ENCODE assay signal across 5 fruit fly cellular contexts in genomic region chr3R:13645874-13646370, dm6.
TF ChIP-seq lines count a peak whose summit lies in the region.

TSS of gene sqd (minus strand) at chr3R:13646304.

- TF ChIP-seq CTCF in whole organism, embryonic (GFP tag; optimal IDR thresholded peaks at IDR 0.05; lab: Kevin White, UChicago) = peak; percentile 4

TF ChIP-seq in whole organism, adult, 20 proteins besides CTCF, POLR2A, EP300 and RAD21 (continues in another document):
- TF ChIP-seq Hr96 (GFP tag; optimal IDR thresholded peaks at IDR 0.05; lab: Kevin White, UChicago) (peak; percentile 72), CG1620 (GFP tag; optimal IDR thresholded peaks at IDR 0.05; lab: Kevin White, UChicago) (peak; percentile 46), tj (GFP tag; optimal IDR thresholded peaks at IDR 0.05; lab: Kevin White, UChicago) (peak; percentile 47), Mnt (GFP tag; optimal IDR thresholded peaks at IDR 0.05; lab: Kevin White, UChicago) (peak; percentile 42), Clk (GFP tag; optimal IDR thresholded peaks at IDR 0.05; lab: Kevin White, UChicago) (no peak), CG5204 (GFP tag; optimal IDR thresholded peaks at IDR 0.05; lab: Kevin White, UChicago) (no peak), CG7101 (tag; optimal IDR thresholded peaks at IDR 0.05; lab: Kevin White, UChicago) (peak; percentile 67), CG33017 (tag; optimal IDR thresholded peaks at IDR 0.05; lab: Kevin White, UChicago) (peak; percentile 48), CG7045 (GFP tag; optimal IDR thresholded peaks at IDR 0.05; lab: Kevin White, UChicago) (peak; percentile 55), toe (GFP tag; optimal IDR thresholded peaks at IDR 0.05; lab: Kevin White, UChicago) (no peak), CG11617 (GFP tag; optimal IDR thresholded peaks at IDR 0.05; lab: Kevin White, UChicago) (peak; percentile 55), kay (GFP tag; lab: Kevin White, UChicago; ENCODE audit: borderline replicate concordance) (peak; percentile 51), cnc (optimal IDR thresholded peaks at IDR 0.05; lab: Kevin White, UChicago) (no peak), CG14711 (tag; optimal IDR thresholded peaks at IDR 0.05; lab: Kevin White, UChicago) (peak; percentile 41), CG12768 (GFP tag; optimal IDR thresholded peaks at IDR 0.05; lab: Kevin White, UChicago) (peak; percentile 70), Crg-1 (GFP tag; optimal IDR thresholded peaks at IDR 0.05; lab: Kevin White, UChicago) (peak; percentile 49), cic (GFP tag; optimal IDR thresholded peaks at IDR 0.05; lab: Kevin White, UChicago) (peak; percentile 46), pad (GFP tag; optimal IDR thresholded peaks at IDR 0.05; lab: Kevin White, UChicago) (peak; percentile 31)

TF ChIP-seq in whole organism, embryonic, 481 proteins besides CTCF, POLR2A, EP300 and RAD21 (continues in another document):
- peak; percentile 59 for TF ChIP-seq NfI (GFP tag; optimal IDR thresholded peaks at IDR 0.05; lab: Kevin White, UChicago)
- no peak for TF ChIP-seq CG9437 (GFP tag; optimal IDR thresholded peaks at IDR 0.05; lab: Kevin White, UChicago)
- peak; percentile 18 for TF ChIP-seq CG3995 (GFP tag; optimal IDR thresholded peaks at IDR 0.05; lab: Kevin White, UChicago)
- TF ChIP-seq da (GFP tag; optimal IDR thresholded peaks at IDR 0.05; lab: Kevin White, UChicago) = no peak
- TF ChIP-seq nerfin-2 (GFP tag; IDR thresholded peaks at IDR 0.05; lab: Robert Waterston, UW; ENCODE audit: partially characterized antibody) = no peak
- TF ChIP-seq CG6254 (GFP tag; optimal IDR thresholded peaks at IDR 0.05; lab: Kevin White, UChicago) = peak; percentile 23
- no peak for TF ChIP-seq crc (GFP tag; optimal IDR thresholded peaks at IDR 0.05; lab: Kevin White, UChicago)
- TF ChIP-seq E2f1 (GFP tag; IDR thresholded peaks at IDR 0.05; lab: Robert Waterston, UW) = peak; percentile 44; the same call in 1 of the 2 replicates
- TF ChIP-seq sens-2 (GFP tag; IDR thresholded peaks at IDR 0.05; lab: Robert Waterston, UW) = no peak
- 0 out of 3 replicates have a peak, but pooled peaks have one; percentile 34 for TF ChIP-seq CG6791 (GFP tag; IDR thresholded peaks at IDR 0.05; lab: Robert Waterston, UW; ENCODE audit: partially characterized antibody)
- no peak for TF ChIP-seq Trl (optimal IDR thresholded peaks at IDR 0.05; lab: Kevin White, UChicago)
- peak; percentile 9 for TF ChIP-seq Trl (GFP tag; optimal IDR thresholded peaks at IDR 0.05; lab: Kevin White, UChicago)
- TF ChIP-seq bcd (GFP tag; optimal IDR thresholded peaks at IDR 0.05; lab: Kevin White, UChicago) = peak; percentile 53
- peak; percentile 52 for TF ChIP-seq CG32532 (GFP tag; IDR thresholded peaks at IDR 0.05; lab: Robert Waterston, UW)
- no peak for TF ChIP-seq Opbp (GFP tag; IDR thresholded peaks at IDR 0.05; lab: Robert Waterston, UW; ENCODE audit: partially characterized antibody)
- no peak for TF ChIP-seq tna (GFP tag; IDR thresholded peaks at IDR 0.05; lab: Robert Waterston, UW; ENCODE audit: partially characterized antibody)
- peak; percentile 83 for TF ChIP-seq CG32767 (GFP tag; IDR thresholded peaks at IDR 0.05; lab: Robert Waterston, UW)
- TF ChIP-seq CG1602 (GFP tag; optimal IDR thresholded peaks at IDR 0.05; lab: Kevin White, UChicago) = no peak

TF ChIP-seq in whole organism, prepupa, 60 proteins besides CTCF, POLR2A, EP300 and RAD21 (continues in another document):
- TF ChIP-seq Blimp-1 (GFP tag; optimal IDR thresholded peaks at IDR 0.05; lab: Kevin White, UChicago) = no peak
- no peak for TF ChIP-seq dac (GFP tag; optimal IDR thresholded peaks at IDR 0.05; lab: Kevin White, UChicago)
- TF ChIP-seq eg (GFP tag; IDR thresholded peaks at IDR 0.05; lab: Robert Waterston, UW) = 0 out of 3 replicates have a peak, but pooled peaks have one; percentile 13
- TF ChIP-seq CG6276 (GFP tag; optimal IDR thresholded peaks at IDR 0.05; lab: Kevin White, UChicago) = no peak
- peak; percentile 53 for TF ChIP-seq esn (GFP tag; optimal IDR thresholded peaks at IDR 0.05; lab: Kevin White, UChicago)
- TF ChIP-seq CG6792 (GFP tag; optimal IDR thresholded peaks at IDR 0.05; lab: Kevin White, UChicago) = peak; percentile 44
- peak; percentile 88 for TF ChIP-seq Eip78C (GFP tag; lab: Kevin White, UChicago)
- TF ChIP-seq CG4318 (GFP tag; optimal IDR thresholded peaks at IDR 0.05; lab: Kevin White, UChicago) = no peak
- TF ChIP-seq CG11762 (GFP tag; optimal IDR thresholded peaks at IDR 0.05; lab: Kevin White, UChicago; ENCODE audit: insufficient read depth) = peak; percentile 3
- TF ChIP-seq Eip93F (GFP tag; optimal IDR thresholded peaks at IDR 0.05; lab: Kevin White, UChicago) = no peak
- TF ChIP-seq CG6854 (GFP tag; optimal IDR thresholded peaks at IDR 0.05; lab: Kevin White, UChicago) = peak; percentile 71
- TF ChIP-seq spab (GFP tag; optimal IDR thresholded peaks at IDR 0.05; lab: Kevin White, UChicago) = peak; percentile 9
- TF ChIP-seq CG6163 (GFP tag; IDR thresholded peaks at IDR 0.05; lab: Robert Waterston, UW) = peak; percentile 57; the same call in 2 of the 3 replicates
- TF ChIP-seq CG3032 (tag; optimal IDR thresholded peaks at IDR 0.05; lab: Kevin White, UChicago) = peak; percentile 25
- peak; percentile 13 for TF ChIP-seq CG32006 (GFP tag; optimal IDR thresholded peaks at IDR 0.05; lab: Kevin White, UChicago)
- TF ChIP-seq fkh (GFP tag; optimal IDR thresholded peaks at IDR 0.05; lab: Kevin White, UChicago) = peak; percentile 81
- TF ChIP-seq CG8119 (GFP tag; IDR thresholded peaks at IDR 0.05; lab: Robert Waterston, UW) = peak; percentile 16; the same call in 1 of the 3 replicates
- no peak for TF ChIP-seq Gug (GFP tag; IDR thresholded peaks at IDR 0.05; lab: Robert Waterston, UW)
- TF ChIP-seq Sox15 (GFP tag; optimal IDR thresholded peaks at IDR 0.05; lab: Kevin White, UChicago) = no peak

TF ChIP-seq in whole organism, pupa, 21 proteins besides CTCF, POLR2A, EP300 and RAD21:
- TF ChIP-seq CG8159 (tag; optimal IDR thresholded peaks at IDR 0.05; lab: Kevin White, UChicago) (no peak), Snoo (tag; optimal IDR thresholded peaks at IDR 0.05; lab: Kevin White, UChicago) (peak; percentile 68), Ets98B (GFP tag; IDR thresholded peaks at IDR 0.05; lab: Robert Waterston, UW) (peak; percentile 35; the same call in 1 of the 2 replicates), CG32121 (GFP tag; IDR thresholded peaks at IDR 0.05; lab: Robert Waterston, UW) (no peak), CG8301 (tag; optimal IDR thresholded peaks at IDR 0.05; lab: Kevin White, UChicago) (no peak), CG13204 (GFP tag; optimal IDR thresholded peaks at IDR 0.05; lab: Kevin White, UChicago) (peak; percentile 18), gl (tag; optimal IDR thresholded peaks at IDR 0.05; lab: Kevin White, UChicago) (no peak), CG12605 (GFP tag; IDR thresholded peaks at IDR 0.05; lab: Robert Waterston, UW) (0 out of 2 replicates have a peak, but pooled peaks have one; percentile 28), EcR (GFP tag; optimal IDR thresholded peaks at IDR 0.05; lab: Kevin White, UChicago) (no peak), rn (GFP tag; IDR thresholded peaks at IDR 0.05; lab: Robert Waterston, UW) (no peak), CG10348 (GFP tag; IDR thresholded peaks at IDR 0.05; lab: Robert Waterston, UW) (no peak), CG15710 (tag; optimal IDR thresholded peaks at IDR 0.05; lab: Kevin White, UChicago) (peak; percentile 36), CG4496 (GFP tag; IDR thresholded peaks at IDR 0.05; lab: Robert Waterston, UW) (peak; percentile 54; the same call in 2 of the 3 replicates), CG34367 (tag; optimal IDR thresholded peaks at IDR 0.05; lab: Kevin White, UChicago) (peak; percentile 26), CG17806 (tag; optimal IDR thresholded peaks at IDR 0.05; lab: Kevin White, UChicago) (peak; percentile 11), fd96Ca (GFP tag; IDR thresholded peaks at IDR 0.05; lab: Robert Waterston, UW) (no peak), CG14655 (GFP tag; optimal IDR thresholded peaks at IDR 0.05; lab: Kevin White, UChicago) (peak; percentile 6), Pif1A (GFP tag; optimal IDR thresholded peaks at IDR 0.05; lab: Kevin White, UChicago) (peak; percentile 24), D1 (tag; optimal IDR thresholded peaks at IDR 0.05; lab: Kevin White, UChicago) (no peak), CG9948 (tag; optimal IDR thresholded peaks at IDR 0.05; lab: Kevin White, UChicago) (peak; percentile 15), Pif1B (GFP tag; optimal IDR thresholded peaks at IDR 0.05; lab: Kevin White, UChicago) (peak; percentile 44)

TF ChIP-seq in whole organism, wandering third instar larva, 38 proteins besides CTCF, POLR2A, EP300 and RAD21 (continues in another document):
- TF ChIP-seq CG32264 (GFP tag; optimal IDR thresholded peaks at IDR 0.05; lab: Kevin White, UChicago) = peak; percentile 22
- peak; percentile 42 for TF ChIP-seq CG9705 (GFP tag; optimal IDR thresholded peaks at IDR 0.05; lab: Kevin White, UChicago)
- TF ChIP-seq HLH106 (tag; optimal IDR thresholded peaks at IDR 0.05; lab: Kevin White, UChicago) = peak; percentile 41
- peak; percentile 63 for TF ChIP-seq rgr (GFP tag; optimal IDR thresholded peaks at IDR 0.05; lab: Kevin White, UChicago)
- peak; percentile 71 for TF ChIP-seq Sp1 (GFP tag; optimal IDR thresholded peaks at IDR 0.05; lab: Kevin White, UChicago)
- TF ChIP-seq Vsx2 (GFP tag; optimal IDR thresholded peaks at IDR 0.05; lab: Kevin White, UChicago; ENCODE audit: partially characterized antibody) = no peak
- TF ChIP-seq Mio (GFP tag; optimal IDR thresholded peaks at IDR 0.05; lab: Kevin White, UChicago) = no peak
- no peak for TF ChIP-seq sv (GFP tag; optimal IDR thresholded peaks at IDR 0.05; lab: Kevin White, UChicago)
- no peak for TF ChIP-seq Hr78 (GFP tag; optimal IDR thresholded peaks at IDR 0.05; lab: Kevin White, UChicago)
- no peak for TF ChIP-seq Dif (GFP tag; optimal IDR thresholded peaks at IDR 0.05; lab: Kevin White, UChicago; ENCODE audit: partially characterized antibody)
- no peak for TF ChIP-seq N (GFP tag; optimal IDR thresholded peaks at IDR 0.05; lab: Kevin White, UChicago)
- TF ChIP-seq Hr83 (GFP tag; optimal IDR thresholded peaks at IDR 0.05; lab: Kevin White, UChicago; ENCODE audit: poor library complexity, severe bottlenecking) = no peak
- no peak for TF ChIP-seq usp (GFP tag; optimal IDR thresholded peaks at IDR 0.05; lab: Kevin White, UChicago)
- peak; percentile 3 for TF ChIP-seq brk (GFP tag; optimal IDR thresholded peaks at IDR 0.05; lab: Kevin White, UChicago)
- peak; percentile 27 to 56 for TF ChIP-seq foxo (GFP tag; optimal IDR thresholded peaks at IDR 0.05; lab: Kevin White, UChicago)
- TF ChIP-seq psq (GFP tag; optimal IDR thresholded peaks at IDR 0.05; lab: Kevin White, UChicago) = no peak
- TF ChIP-seq br (GFP tag; optimal IDR thresholded peaks at IDR 0.05; lab: Kevin White, UChicago) = peak; percentile 50
- TF ChIP-seq GATAd (GFP tag; optimal IDR thresholded peaks at IDR 0.05; lab: Kevin White, UChicago) = no peak
- TF ChIP-seq fru (GFP tag; optimal IDR thresholded peaks at IDR 0.05; lab: Kevin White, UChicago) = peak; percentile 52
- TF ChIP-seq lola (GFP tag; optimal IDR thresholded peaks at IDR 0.05; lab: Kevin White, UChicago) = no peak
- TF ChIP-seq OdsH (GFP tag; optimal IDR thresholded peaks at IDR 0.05; lab: Kevin White, UChicago) = peak; percentile 47
- TF ChIP-seq h (GFP tag; optimal IDR thresholded peaks at IDR 0.05; lab: Kevin White, UChicago) = peak; percentile 69
- TF ChIP-seq Abd-B (GFP tag; optimal IDR thresholded peaks at IDR 0.05; lab: Kevin White, UChicago) = no peak
